Fruit fly (Drosophila melanogaster) whole organism, embryonic: ENCODE data around the gene Trf4-1.

Experiments
- Atf6 ChIP-seq: fragments of 200-800 bp; sonication (Bioruptor generic); IDR thresholded peaks from 2 replicates; pipeline ENCODE4 v1.3.6; 2022; ENCODE audit warnings: missing biosample characterization, missing genetic modification characterization
- CG10209 ChIP-seq: fragments of 200-800 bp; sonication (Bioruptor generic); optimal IDR thresholded peaks from 3 replicates; lab custom pipeline; 2017; ENCODE audit warnings: missing biosample characterization, mild to moderate bottlenecking, missing genetic modification characterization, missing genetic modification reagents
- CG10366 ChIP-seq: fragments of 200-800 bp; sonication (Bioruptor generic); IDR thresholded peaks from 2 replicates; pipeline ENCODE4 v1.3.6; 2022; ENCODE audit warnings: missing biosample characterization, missing genetic modification characterization
- CG10959 ChIP-seq: fragments of 200-800 bp; sonication (Bioruptor generic); IDR thresholded peaks from 2 replicates; pipeline ENCODE4 v1.3.6; 2022; ENCODE audit warnings: missing biosample characterization, missing genetic modification characterization
- CG11093 ChIP-seq: fragments of 200-800 bp; sonication (Bioruptor generic); IDR thresholded peaks from 3 replicates; pipeline ENCODE4 v1.3.6; 2022; ENCODE audit warnings: missing biosample characterization, missing genetic modification characterization
- CG1233 ChIP-seq: fragments of 200-800 bp; sonication (Bioruptor generic); optimal IDR thresholded peaks from 4 replicates; lab custom pipeline; 2018; ENCODE audit warnings: missing biosample characterization, mild to moderate bottlenecking, missing genetic modification characterization
- CG14860 ChIP-seq: fragments of 200-800 bp; sonication (Bioruptor generic); IDR thresholded peaks from 3 replicates; pipeline ENCODE4 v1.3.6; 2022; ENCODE audit warnings: missing biosample characterization, missing genetic modification characterization; ENCODE audit not compliant: partially characterized antibody
- CG15269 ChIP-seq: fragments of 200-800 bp; sonication (Bioruptor generic); optimal IDR thresholded peaks from 2 replicates; lab custom pipeline; 2018; ENCODE audit warnings: missing biosample characterization, mild to moderate bottlenecking, missing genetic modification characterization, moderate library complexity
- CG16815 ChIP-seq: fragments of 200-800 bp; sonication (Bioruptor generic); optimal IDR thresholded peaks from 3 replicates; lab custom pipeline; 2017; ENCODE audit warnings: missing biosample characterization, mild to moderate bottlenecking, missing genetic modification characterization
- CG17568 ChIP-seq: fragments of 200-800 bp; sonication (Bioruptor generic); optimal IDR thresholded peaks from 2 replicates; lab custom pipeline; 2018; ENCODE audit warnings: missing biosample characterization, mild to moderate bottlenecking, missing genetic modification characterization, moderate library complexity
- CG18764 ChIP-seq: fragments of 200-800 bp; sonication (Bioruptor generic); optimal IDR thresholded peaks from 3 replicates; lab custom pipeline; 2016; ENCODE audit warnings: missing biosample characterization, missing genetic modification characterization
- CG2678 ChIP-seq: fragments of 200-800 bp; sonication (Bioruptor generic); optimal IDR thresholded peaks from 3 replicates; lab custom pipeline; 2019; ENCODE audit warnings: missing biosample characterization, mild to moderate bottlenecking, missing genetic modification characterization, moderate library complexity
- CG31388 ChIP-seq: fragments of 200-800 bp; sonication (Bioruptor generic); optimal IDR thresholded peaks from 2 replicates; lab custom pipeline; 2016; ENCODE audit warnings: missing biosample characterization, missing genetic modification characterization
- CG32772 ChIP-seq: fragments of 200-800 bp; sonication (Bioruptor generic); IDR thresholded peaks from 2 replicates; pipeline ENCODE4 v1.3.6; 2022; ENCODE audit warnings: missing biosample characterization, missing genetic modification characterization
- CG3281 ChIP-seq: fragments of 200-800 bp; sonication (Bioruptor generic); optimal IDR thresholded peaks from 3 replicates; lab custom pipeline; 2017; ENCODE audit warnings: missing biosample characterization, mild to moderate bottlenecking, missing genetic modification characterization
- CG3847 ChIP-seq: fragments of 200-800 bp; sonication (Bioruptor generic); IDR thresholded peaks from 2 replicates; pipeline ENCODE4 v1.3.6; 2022; ENCODE audit warnings: missing biosample characterization, missing genetic modification characterization
- CG6854 ChIP-seq: fragments of 200-800 bp; sonication (Bioruptor generic); optimal IDR thresholded peaks from 3 replicates; lab custom pipeline; 2017; ENCODE audit warnings: missing biosample characterization, mild to moderate bottlenecking, missing genetic modification characterization
- CG7372 ChIP-seq: fragments of 200-800 bp; sonication (Bioruptor generic); IDR thresholded peaks from 2 replicates; pipeline ENCODE4 v1.3.6; 2022; ENCODE audit warnings: missing biosample characterization, missing genetic modification characterization
- CG8924 ChIP-seq: fragments of 200-800 bp; optimal IDR thresholded peaks from 3 replicates; lab custom pipeline; 2019; ENCODE audit warnings: missing biosample characterization, mild to moderate bottlenecking, missing genetic modification characterization, moderate library complexity
- CTCF ChIP-seq: fragments of 200-800 bp; sonication (Bioruptor generic); optimal IDR thresholded peaks from 2 replicates; lab custom pipeline; 2017; ENCODE audit warnings: missing biosample characterization, mild to moderate bottlenecking, missing genetic modification characterization, moderate library complexity
- CoRest ChIP-seq: fragments of 200-800 bp; sonication (Bioruptor generic); optimal IDR thresholded peaks from 3 replicates; lab custom pipeline; 2018; ENCODE audit warnings: missing biosample characterization, mild to moderate bottlenecking, missing genetic modification characterization, moderate library complexity
- D19B ChIP-seq: fragments of 200-800 bp; sonication (Bioruptor generic); optimal IDR thresholded peaks from 2 replicates; lab custom pipeline; 2017; ENCODE audit warnings: missing biosample characterization, mild to moderate bottlenecking, missing genetic modification characterization
- Dad ChIP-seq: fragments of 200-800 bp; sonication (Bioruptor generic); optimal IDR thresholded peaks from 3 replicates; lab custom pipeline; 2016; ENCODE audit warnings: missing biosample characterization, missing genetic modification characterization
- Deaf1 ChIP-seq: fragments of 200-800 bp; optimal IDR thresholded peaks from 3 replicates; lab custom pipeline; 2019; ENCODE audit warnings: missing biosample characterization, mild to moderate bottlenecking, missing genetic modification characterization, moderate library complexity
- Drgx ChIP-seq: fragments of 200-800 bp; sonication (Bioruptor generic); IDR thresholded peaks from 2 replicates; pipeline ENCODE4 v1.3.6; 2022; ENCODE audit warnings: missing biosample characterization, missing genetic modification characterization
- Eip74EF ChIP-seq, 2 experiments: fragments of 200-800 bp in 1 of 2; fragments of >200 bp in 1 of 2; sonication (Bioruptor generic) in 1 of 2; optimal IDR thresholded peaks; 2 replicates each; lab custom pipeline; 2017 to 2019; ENCODE audit warnings: missing biosample characterization in 2 of 2, missing genetic modification characterization in 2 of 2, mild to moderate bottlenecking in 1 of 2, moderate library complexity in 1 of 2
- Ets97D ChIP-seq: fragments of 200-800 bp; sonication (Bioruptor generic); optimal IDR thresholded peaks from 3 replicates; lab custom pipeline; 2016; ENCODE audit warnings: missing biosample characterization, missing genetic modification characterization
- Gsc ChIP-seq: fragments of 200-800 bp; sonication (Bioruptor generic); IDR thresholded peaks from 2 replicates; pipeline ENCODE4 v1.3.6; 2022; ENCODE audit warnings: missing biosample characterization, missing genetic modification characterization
- Opbp ChIP-seq: fragments of 200-800 bp; sonication (Bioruptor generic); IDR thresholded peaks from 3 replicates; pipeline ENCODE4 v1.3.6; 2022; ENCODE audit warnings: missing biosample characterization, missing genetic modification characterization; ENCODE audit not compliant: partially characterized antibody
- Pdp1 ChIP-seq, 2 experiments: fragments of 200-800 bp; sonication (Bioruptor generic); optimal IDR thresholded peaks; 3 replicates each; lab custom pipeline; 2016; ENCODE audit warnings: missing biosample characterization in 2 of 2, missing genetic modification characterization in 2 of 2, mild to moderate bottlenecking in 1 of 2, moderate library complexity in 1 of 2
- Ssrp ChIP-seq: fragments of 200-800 bp; sonication (Bioruptor generic); optimal IDR thresholded peaks from 2 replicates; lab custom pipeline; 2018; ENCODE audit warnings: missing biosample characterization, mild to moderate bottlenecking, missing genetic modification characterization, moderate library complexity
- Xbp1 ChIP-seq: fragments of 200-800 bp; sonication (Bioruptor generic); optimal IDR thresholded peaks from 3 replicates; lab custom pipeline; 2016; ENCODE audit warnings: missing biosample characterization, mild to moderate bottlenecking, missing genetic modification characterization
- bab2 ChIP-seq: fragments of 200-800 bp; sonication (Bioruptor generic); optimal IDR thresholded peaks from 2 replicates; lab custom pipeline; 2016; ENCODE audit warnings: missing biosample characterization, missing genetic modification characterization
- br ChIP-seq: fragments of >200 bp; optimal IDR thresholded peaks from 2 replicates; lab custom pipeline; 2017
- cwo ChIP-seq: fragments of 200-800 bp; sonication (Bioruptor generic); optimal IDR thresholded peaks from 3 replicates; lab custom pipeline; 2017; ENCODE audit warnings: missing biosample characterization, missing genetic modification characterization, mild to moderate bottlenecking, moderate library complexity, missing genetic modification reagents
- fd102C ChIP-seq: fragments of 200-800 bp; sonication (Bioruptor generic); optimal IDR thresholded peaks from 2 replicates; lab custom pipeline; 2018; ENCODE audit warnings: missing biosample characterization, mild to moderate bottlenecking, missing genetic modification characterization, moderate library complexity
- gce ChIP-seq: fragments of 200-800 bp; sonication (Bioruptor generic); IDR thresholded peaks from 3 replicates; pipeline ENCODE4 v1.3.6; 2022; ENCODE audit warnings: missing biosample characterization, missing genetic modification characterization
- lmd ChIP-seq: fragments of 200-800 bp; sonication (Bioruptor generic); IDR thresholded peaks from 2 replicates; pipeline ENCODE4 v1.3.6; 2022; ENCODE audit warnings: missing biosample characterization, missing genetic modification characterization
- lola ChIP-seq, 3 experiments: fragments of >200 bp in 2 of 3; fragments of 200-800 bp in 1 of 3; sonication (Bioruptor generic) in 1 of 3; optimal IDR thresholded peaks; 2 replicates each; lab custom pipeline; 2017 to 2019; ENCODE audit warnings: missing biosample characterization in 3 of 3, missing genetic modification characterization in 3 of 3, mild to moderate bottlenecking in 1 of 3, moderate library complexity in 1 of 3
- nmo ChIP-seq: fragments of 200-800 bp; sonication (Bioruptor generic); optimal IDR thresholded peaks from 2 replicates; lab custom pipeline; 2018; ENCODE audit warnings: missing biosample characterization, mild to moderate bottlenecking, missing genetic modification characterization, moderate library complexity
- prd ChIP-seq, 3 experiments: fragments of >200 bp in 2 of 3; fragments of 200-800 bp in 1 of 3; sonication (Bioruptor generic) in 1 of 3; optimal IDR thresholded peaks in 2 of 3; IDR thresholded peaks in 1 of 3; 2 replicates in 2 of 3; 3 replicates in 1 of 3; pipeline versions ENCODE4 v1.3.6 to Lab custom; 2017 to 2022; ENCODE audit warnings: missing biosample characterization in 1 of 3, missing genetic modification characterization in 1 of 3
- pum ChIP-seq: fragments of 200-800 bp; sonication (Bioruptor generic); optimal IDR thresholded peaks from 2 replicates; lab custom pipeline; 2016; ENCODE audit warnings: missing biosample characterization, missing genetic modification characterization
- run ChIP-seq: fragments of 200-800 bp; sonication (Bioruptor generic); optimal IDR thresholded peaks from 3 replicates; lab custom pipeline; 2018; ENCODE audit warnings: missing biosample characterization, mild to moderate bottlenecking, missing genetic modification characterization
- salm ChIP-seq: fragments of 200-800 bp; sonication (Bioruptor generic); optimal IDR thresholded peaks from 2 replicates; lab custom pipeline; 2018; ENCODE audit warnings: missing biosample characterization, mild to moderate bottlenecking, missing genetic modification characterization
- sd ChIP-seq: fragments of 200-800 bp; sonication (Bioruptor generic); optimal IDR thresholded peaks from 3 replicates; lab custom pipeline; 2018; ENCODE audit warnings: missing biosample characterization, mild to moderate bottlenecking, missing genetic modification characterization, moderate library complexity
- seq ChIP-seq: fragments of 200-800 bp; sonication (Bioruptor generic); IDR thresholded peaks from 2 replicates; pipeline ENCODE4 v1.3.6; 2022; ENCODE audit warnings: missing biosample characterization, missing genetic modification characterization
- sisA ChIP-seq: fragments of 200-800 bp; sonication (Bioruptor generic); IDR thresholded peaks from 2 replicates; pipeline ENCODE4 v1.3.6; 2022; ENCODE audit warnings: missing biosample characterization, missing genetic modification characterization
- tio ChIP-seq: fragments of 200-800 bp; sonication (Bioruptor generic); optimal IDR thresholded peaks from 2 replicates; lab custom pipeline; 2017; ENCODE audit warnings: missing biosample characterization, missing genetic modification characterization, inconsistent platforms
- ttk ChIP-seq: fragments of 200-800 bp; sonication (Bioruptor generic); IDR thresholded peaks from 2 replicates; pipeline ENCODE4 v2.1.2; 2022; ENCODE audit warnings: missing biosample characterization, missing genetic modification characterization
- zfh1 ChIP-seq: fragments of 200-800 bp; sonication (Bioruptor generic); IDR thresholded peaks from 3 replicates; pipeline ENCODE4 v1.3.6; 2022; ENCODE audit warnings: missing biosample characterization, missing genetic modification characterization

Gene Trf4-1

dm6 chrX:8541985-8542384 is 18.1 kb upstream of the Trf4-1 start (continued):
- TF ChIP-seq CG31388 (GFP tag; lab: Kevin White, UChicago) (no peak), CG1233 (peak; percentile 41), prd (optimal IDR thresholded peaks at IDR 0.05; lab: Kevin White, UChicago) (no peak), prd (GFP tag; IDR thresholded peaks at IDR 0.05; lab: Robert Waterston, UW) (peak; percentile 65), Opbp (GFP tag; lab: Robert Waterston, UW) (no peak), Pdp1 (GFP tag; optimal IDR thresholded peaks at IDR 0.05; lab: Kevin White, UChicago) (peak; percentile 1 to 29), gce (0 out of 3 replicates have a peak, but pooled peaks have one; percentile 39), D19B (GFP tag; lab: Kevin White, UChicago) (peak; percentile 39), CG11093 (0 out of 3 replicates have a peak, but pooled peaks have one; percentile 35), nmo (GFP tag; lab: Kevin White, UChicago) (peak; percentile 16), CG3847 (GFP tag; lab: Robert Waterston, UW) (no peak), CG3281 (GFP tag; lab: Kevin White, UChicago) (peak; percentile 71), CG10209 (peak; percentile 50), bab2 (GFP tag; lab: Kevin White, UChicago) (peak; percentile 3), CG32772 (0 out of 2 replicates have a peak, but pooled peaks have one; percentile 12), CoRest (peak; percentile 61), pum (GFP tag; lab: Kevin White, UChicago) (peak; percentile 10), CG17568 (GFP tag; lab: Kevin White, UChicago) (peak; percentile 64), CG10959 (no peak), lmd (GFP tag; lab: Robert Waterston, UW) (peak; percentile 56), CG2678 (peak; percentile 84), CG15269 (peak; percentile 74), Dad (no peak), sd (no peak), Deaf1 (tag; lab: Kevin White, UChicago) (peak; percentile 39), Xbp1 (peak; percentile 36), CG10366 (peak; percentile 56), Drgx (peak; percentile 34; the same call in 1 of the 2 replicates), CG6854 (GFP tag; lab: Kevin White, UChicago) (peak; percentile 62), tio (GFP tag; lab: Kevin White, UChicago) (peak; percentile 24), Atf6 (GFP tag; lab: Robert Waterston, UW) (peak; percentile 63), Ssrp (tag; lab: Kevin White, UChicago) (peak; percentile 36), CG16815 (GFP tag; lab: Kevin White, UChicago) (peak; percentile 1), cwo (peak; percentile 67), Ets97D (GFP tag; lab: Kevin White, UChicago) (no peak), ttk (GFP tag; lab: Robert Waterston, UW) (peak; percentile 46; the same call in 1 of the 2 replicates), CG14860 (GFP tag; lab: Robert Waterston, UW) (no peak), CG8924 (peak; percentile 51), Eip74EF (GFP tag; optimal IDR thresholded peaks at IDR 0.05; lab: Kevin White, UChicago) (peak in 1 of 2 experiments; percentile 1), CTCF (GFP tag; lab: Kevin White, UChicago) (no peak), fd102C (GFP tag; lab: Kevin White, UChicago) (no peak), sisA (peak; percentile 52), br (lab: Kevin White, UChicago) (no peak), salm (no peak), lola (GFP tag; optimal IDR thresholded peaks at IDR 0.05; lab: Kevin White, UChicago) (no peak), zfh1 (peak; percentile 69; the same call in 2 of the 3 replicates), run (tag; lab: Kevin White, UChicago) (peak; percentile 18), seq (peak; percentile 35; the same call in 1 of the 2 replicates), Gsc (no peak), CG18764 (GFP tag; lab: Kevin White, UChicago) (no peak), CG7372 (GFP tag; lab: Robert Waterston, UW) (0 out of 2 replicates have a peak, but pooled peaks have one; percentile 14)
